Worm (Caenorhabditis elegans) whole organism, L4/young adult: Measurements from ENCODE around the gene atp-5.

Experiments
- W03F9.2 ChIP-seq: fragments of 150-350 bp; optimal IDR thresholded peaks from 2 replicates; lab custom pipeline; 2014; ENCODE audit warnings: missing biosample characterization, missing genetic modification characterization
- dao-5 ChIP-seq: sonication (generic microtip); optimal IDR thresholded peaks from 2 replicates; lab custom pipeline; 2016; ENCODE audit warnings: missing genotype, missing genetic modification characterization, moderate library complexity, missing compliant biosample characterization
- him-1 ChIP-seq: sonication (generic microtip); optimal IDR thresholded peaks from 2 replicates; lab custom pipeline; 2016; ENCODE audit warnings: missing genotype, missing genetic modification reagents, missing genetic modification characterization, missing compliant biosample characterization

DNA sequence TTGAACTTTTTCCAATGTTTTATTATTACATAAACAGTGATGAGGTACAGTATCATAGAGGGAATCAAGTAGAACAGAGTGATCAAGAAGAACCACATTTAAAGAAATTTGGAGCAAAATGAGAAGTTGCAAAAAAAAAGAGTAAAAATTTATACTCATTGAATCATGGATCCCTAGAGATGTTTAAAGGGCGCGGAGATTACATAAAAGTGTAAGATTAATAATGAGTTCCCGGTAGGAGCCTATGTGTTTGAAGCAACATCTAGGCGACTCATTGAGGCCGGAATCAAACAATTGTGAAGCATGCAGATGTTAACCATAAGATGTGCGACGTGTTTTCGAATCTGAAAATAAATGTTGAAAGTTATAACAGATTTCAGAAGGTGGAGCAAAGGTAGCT, 28.7 kb upstream of the atp-5 start, which contains the start of gene srg-39:
- TF ChIP-seq dao-5 (no peak), him-1 (tag; lab: Kevin White, UChicago) (no peak), W03F9.2 (no peak)
